Worm (Caenorhabditis elegans) whole organism, mixed stage, embryonic: ENCODE results near the gene arx-6.

Source experiments
- M03D4.4 ChIP-seq: sonication (generic microtip); optimal IDR thresholded peaks from 2 replicates; lab custom pipeline; 2017; ENCODE audit warnings: mild to moderate bottlenecking, missing genetic modification characterization, missing compliant biosample characterization
- bed-3 ChIP-seq: fragments of 200-800 bp; sonication (Bioruptor generic); optimal IDR thresholded peaks from 3 replicates; lab custom pipeline; 2018; ENCODE audit warnings: mild to moderate bottlenecking, missing genetic modification characterization, moderate library complexity, missing compliant biosample characterization
- blmp-1 ChIP-seq: fragments of 150-350 bp; optimal IDR thresholded peaks from 2 replicates; lab custom pipeline; 2014; ENCODE audit warnings: missing biosample characterization, missing genetic modification characterization
- ceh-39 ChIP-seq: fragments of 150-350 bp; optimal IDR thresholded peaks from 2 replicates; lab custom pipeline; 2014; ENCODE audit warnings: missing biosample characterization, missing genetic modification characterization
- ceh-43 ChIP-seq: fragments of 200-800 bp; sonication (Bioruptor generic); optimal IDR thresholded peaks from 2 replicates; lab custom pipeline; 2018; ENCODE audit warnings: mild to moderate bottlenecking, missing genetic modification characterization, moderate library complexity, missing compliant biosample characterization
- ces-1 ChIP-seq: fragments of 150-350 bp; optimal IDR thresholded peaks from 2 replicates; lab custom pipeline; 2014; ENCODE audit warnings: missing biosample characterization, missing genetic modification reagents, missing genetic modification characterization
- cnd-1 ChIP-seq: fragments of 200-800 bp; sonication (Bioruptor generic); optimal IDR thresholded peaks from 2 replicates; lab custom pipeline; 2018; ENCODE audit warnings: mild to moderate bottlenecking, missing genetic modification characterization, missing compliant biosample characterization
- drap-1 ChIP-seq: fragments of 200-800 bp; sonication (Bioruptor generic); optimal IDR thresholded peaks from 3 replicates; lab custom pipeline; 2018; ENCODE audit warnings: mild to moderate bottlenecking, missing genetic modification characterization, missing compliant biosample characterization
- elt-1 ChIP-seq: sonication (generic microtip); optimal IDR thresholded peaks from 2 replicates; lab custom pipeline; 2017; ENCODE audit warnings: missing genetic modification characterization, mild to moderate bottlenecking, missing compliant biosample characterization, antibody characterized with exemption, moderate library complexity, borderline replicate concordance; ENCODE audit not compliant: insufficient read depth
- elt-3 ChIP-seq: fragments of 150-350 bp; optimal IDR thresholded peaks from 2 replicates; lab custom pipeline; 2014; ENCODE audit warnings: missing biosample characterization, missing genetic modification characterization
- flh-1 ChIP-seq: fragments of 200-800 bp; sonication (Bioruptor generic); optimal IDR thresholded peaks from 2 replicates; lab custom pipeline; 2018; ENCODE audit warnings: mild to moderate bottlenecking, missing genetic modification characterization, moderate library complexity, missing compliant biosample characterization
- ham-2 ChIP-seq: fragments of 200-800 bp; sonication (Bioruptor generic); optimal IDR thresholded peaks from 2 replicates; lab custom pipeline; 2018; ENCODE audit warnings: mild to moderate bottlenecking, missing genetic modification characterization, missing compliant biosample characterization
- hlh-1 ChIP-seq: fragments of 150-350 bp; optimal IDR thresholded peaks from 2 replicates; lab custom pipeline; 2014; ENCODE audit warnings: missing biosample characterization, missing genetic modification reagents, missing genetic modification characterization
- lin-13 ChIP-seq: fragments of 150-350 bp; optimal IDR thresholded peaks from 2 replicates; lab custom pipeline; 2014; ENCODE audit warnings: missing biosample characterization, missing genetic modification characterization
- lin-32 ChIP-seq: fragments of 200-800 bp; sonication (Bioruptor generic); optimal IDR thresholded peaks from 2 replicates; lab custom pipeline; 2018; ENCODE audit warnings: mild to moderate bottlenecking, missing genetic modification characterization, missing compliant biosample characterization
- lsy-2 ChIP-seq: fragments of 150-350 bp; optimal IDR thresholded peaks from 2 replicates; lab custom pipeline; 2014; ENCODE audit warnings: missing biosample characterization, missing genetic modification characterization
- mab-5 ChIP-seq: fragments of 150-350 bp; optimal IDR thresholded peaks from 2 replicates; lab custom pipeline; 2014; ENCODE audit warnings: missing biosample characterization, missing genetic modification characterization
- mep-1 ChIP-seq: fragments of 150-350 bp; optimal IDR thresholded peaks from 2 replicates; lab custom pipeline; 2017; ENCODE audit warnings: missing biosample characterization, missing genetic modification reagents, missing genetic modification characterization, inconsistent platforms
- mls-2 ChIP-seq: sonication (generic microtip); optimal IDR thresholded peaks from 2 replicates; lab custom pipeline; 2016; ENCODE audit warnings: mild to moderate bottlenecking, missing genetic modification characterization, moderate library complexity, missing compliant biosample characterization
- nhr-12 ChIP-seq: fragments of 150-350 bp; optimal IDR thresholded peaks from 2 replicates; lab custom pipeline; 2014; ENCODE audit warnings: missing biosample characterization, missing genetic modification characterization
- nhr-2 ChIP-seq: fragments of 150-350 bp; optimal IDR thresholded peaks from 2 replicates; lab custom pipeline; 2014; ENCODE audit warnings: missing biosample characterization, missing genetic modification characterization
- nhr-237 ChIP-seq: fragments of 150-350 bp; optimal IDR thresholded peaks from 2 replicates; lab custom pipeline; 2014; ENCODE audit warnings: missing biosample characterization, missing genetic modification characterization
- nhr-28 ChIP-seq: fragments of 150-350 bp; optimal IDR thresholded peaks from 2 replicates; lab custom pipeline; 2014; ENCODE audit warnings: missing biosample characterization, missing genetic modification characterization
- nhr-76 ChIP-seq: sonication (generic microtip); optimal IDR thresholded peaks from 2 replicates; lab custom pipeline; 2017; ENCODE audit warnings: missing biosample characterization, missing genetic modification characterization
- pha-4 ChIP-seq: fragments of 150-350 bp; optimal IDR thresholded peaks from 2 replicates; lab custom pipeline; 2018; ENCODE audit warnings: missing biosample characterization, missing genetic modification reagents, missing genetic modification characterization
- sem-2 ChIP-seq: fragments of 200-800 bp; sonication (Bioruptor generic); optimal IDR thresholded peaks from 2 replicates; lab custom pipeline; 2018; ENCODE audit warnings: mild to moderate bottlenecking, missing genetic modification characterization, missing compliant biosample characterization
- snpc-4 ChIP-seq: fragments of 150-350 bp; optimal IDR thresholded peaks from 2 replicates; lab custom pipeline; 2014; ENCODE audit warnings: missing biosample characterization, missing genetic modification characterization
- sptf-1 ChIP-seq: sonication (generic microtip); optimal IDR thresholded peaks from 2 replicates; lab custom pipeline; 2017; ENCODE audit warnings: mild to moderate bottlenecking, missing genetic modification characterization, moderate library complexity, missing compliant biosample characterization
- tbx-8 ChIP-seq: fragments of 200-800 bp; sonication (Bioruptor generic); optimal IDR thresholded peaks from 2 replicates; lab custom pipeline; 2018; ENCODE audit warnings: mild to moderate bottlenecking, missing genetic modification characterization, moderate library complexity, missing compliant biosample characterization
- unc-120 ChIP-seq: sonication (generic microtip); optimal IDR thresholded peaks from 2 replicates; lab custom pipeline; 2017; ENCODE audit warnings: missing genetic modification characterization, missing compliant biosample characterization; ENCODE audit not compliant: poor library complexity, severe bottlenecking
- unc-39 ChIP-seq: fragments of 150-350 bp; optimal IDR thresholded peaks from 2 replicates; lab custom pipeline; 2014; ENCODE audit warnings: missing biosample characterization, missing genetic modification characterization
- unc-62 ChIP-seq: fragments of 150-350 bp; optimal IDR thresholded peaks from 2 replicates; lab custom pipeline; 2014; ENCODE audit warnings: missing biosample characterization, missing genetic modification reagents, missing genetic modification characterization
- zip-8 ChIP-seq: fragments of 150-350 bp; optimal IDR thresholded peaks from 2 replicates; lab custom pipeline; 2014; ENCODE audit warnings: missing biosample characterization, missing genetic modification characterization
- ztf-11 ChIP-seq: fragments of 150-350 bp; optimal IDR thresholded peaks from 2 replicates; lab custom pipeline; 2014; ENCODE audit warnings: missing biosample characterization, missing genetic modification characterization

arx-6 gene

ce11 chrIII:4844327-4844726 lies 34.1 kb upstream of the arx-6 start, which contains the start of the genes clec-157 and fkh-5:
clec-157 (minus strand) TSS chrIII:4844427.
fkh-5 (plus strand) TSS chrIII:4844662.
- TF ChIP-seq tbx-8: no peak
- TF ChIP-seq, all 35 proteins: peak for 0

ce11 chrIII:4849739-4850138 lies 28.7 kb upstream of the arx-6 start, which contains the start of gene nonu-1:
nonu-1 (minus strand) TSS chrIII:4849907.
- no peak for TF ChIP-seq elt-1 (tag; lab: Kevin White, UChicago)
- no peak for TF ChIP-seq drap-1 (GFP tag; lab: Kevin White, UChicago)

- TF ChIP-seq nhr-237 (peak; percentile 19), sem-2 (GFP tag; lab: Kevin White, UChicago) (no peak), lin-13 (tag; lab: Kevin White, UChicago) (no peak), elt-1 (tag; lab: Kevin White, UChicago) (no peak), ztf-11 (no peak), mab-5 (tag; lab: Kevin White, UChicago) (no peak), nhr-2 (tag; lab: Kevin White, UChicago) (no peak), nhr-12 (tag; lab: Kevin White, UChicago) (no peak), tbx-8 (no peak), ceh-39 (no peak), elt-3 (tag; lab: Kevin White, UChicago) (no peak), unc-62 (no peak), snpc-4 (tag; lab: Kevin White, UChicago) (no peak), pha-4 (tag; lab: Kevin White, UChicago) (peak; percentile 41), lsy-2 (tag; lab: Kevin White, UChicago) (peak; percentile 52), ces-1 (GFP tag; lab: Kevin White, UChicago) (peak; percentile 5), sptf-1 (tag; lab: Kevin White, UChicago) (no peak), lin-32 (GFP tag; lab: Kevin White, UChicago) (no peak), cnd-1 (tag; lab: Kevin White, UChicago) (no peak), nhr-76 (tag; lab: Kevin White, UChicago) (no peak), bed-3 (GFP tag; lab: Kevin White, UChicago) (no peak), drap-1 (GFP tag; lab: Kevin White, UChicago) (no peak), flh-1 (GFP tag; lab: Kevin White, UChicago) (no peak), ceh-43 (GFP tag; lab: Kevin White, UChicago) (no peak), nhr-28 (tag; lab: Kevin White, UChicago) (no peak), unc-120 (tag; lab: Kevin White, UChicago) (no peak), mep-1 (tag; lab: Kevin White, UChicago) (peak; percentile 23), hlh-1 (tag; lab: Kevin White, UChicago) (no peak), M03D4.4 (tag; lab: Kevin White, UChicago) (no peak)
Observed at ce11 chrIII:4850139-4850538, 28.3 kb upstream of the arx-6 start, which contains the start of gene F26A1.1. F26A1.1 (plus strand) TSS chrIII:4850507.

ce11 chrIII:4852025-4852424 lies 26.4 kb upstream of the arx-6 start, which contains the start of gene ced-4:
ced-4 (plus strand) TSS chrIII:4852325.
- TF ChIP-seq mls-2 (tag; lab: Kevin White, UChicago): no peak
- TF ChIP-seq unc-39: no peak
- TF ChIP-seq sptf-1 (tag; lab: Kevin White, UChicago): no peak
- no peak for TF ChIP-seq nhr-2 (tag; lab: Kevin White, UChicago)
- TF ChIP-seq unc-120 (tag; lab: Kevin White, UChicago): no peak
- TF ChIP-seq mab-5 (tag; lab: Kevin White, UChicago): no peak
- no peak for TF ChIP-seq ceh-43 (GFP tag; lab: Kevin White, UChicago)
- no peak for TF ChIP-seq lsy-2 (tag; lab: Kevin White, UChicago)
- no peak for TF ChIP-seq ceh-39
- no peak for TF ChIP-seq flh-1 (GFP tag; lab: Kevin White, UChicago)
- no peak for TF ChIP-seq nhr-76 (tag; lab: Kevin White, UChicago)
- no peak for TF ChIP-seq ham-2 (GFP tag; lab: Kevin White, UChicago)

- no peak for TF ChIP-seq blmp-1 (tag; lab: Kevin White, UChicago)
- no peak for TF ChIP-seq nhr-12 (tag; lab: Kevin White, UChicago)
- TF ChIP-seq sptf-1 (tag; lab: Kevin White, UChicago): no peak
- TF ChIP-seq zip-8: no peak
- TF ChIP-seq nhr-2 (tag; lab: Kevin White, UChicago): no peak
- no peak for TF ChIP-seq elt-3 (tag; lab: Kevin White, UChicago)
- no peak for TF ChIP-seq ztf-11
- TF ChIP-seq tbx-8: no peak
- TF ChIP-seq M03D4.4 (tag; lab: Kevin White, UChicago): no peak
- TF ChIP-seq elt-1 (tag; lab: Kevin White, UChicago): no peak
- TF ChIP-seq sem-2 (GFP tag; lab: Kevin White, UChicago): no peak
- no peak for TF ChIP-seq ces-1 (GFP tag; lab: Kevin White, UChicago)
- no peak for TF ChIP-seq unc-39
- no peak for TF ChIP-seq ceh-43 (GFP tag; lab: Kevin White, UChicago)
- no peak for TF ChIP-seq unc-120 (tag; lab: Kevin White, UChicago)
- TF ChIP-seq nhr-76 (tag; lab: Kevin White, UChicago): no peak
Observed at ce11 chrIII:4854918-4855317, 23.5 kb upstream of the arx-6 start, which contains the start of gene C35D10.8. C35D10.8 (plus strand) TSS chrIII:4855218.
